Worm (Caenorhabditis elegans): ENCODE results near the gene T25B2.3.

DNA sequence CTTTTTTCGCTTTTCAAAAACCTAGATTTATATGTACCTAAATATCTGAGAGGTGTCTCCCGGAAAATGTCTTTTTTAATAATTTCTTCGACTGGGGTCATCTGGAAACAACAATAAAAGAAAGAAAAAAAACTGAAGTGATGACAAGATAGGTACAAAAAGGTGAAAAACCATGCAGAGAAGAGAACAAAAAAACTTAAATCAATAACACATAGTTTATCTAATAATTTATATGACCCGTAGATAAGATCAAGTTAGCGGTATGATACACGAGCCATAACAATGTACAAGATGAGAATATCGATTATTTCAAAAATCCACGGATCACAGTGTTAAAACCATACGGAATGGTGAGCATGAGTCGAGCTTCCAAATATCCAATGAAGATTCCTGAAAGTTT is 30.4 kb downstream of the T25B2.3 start, which contains the start of gene mtp-18:
- TF ChIP-seq flt-1 (GFP tag; IDR thresholded peaks at IDR 0.05) (no peak), ref-1 (GFP tag; conservative IDR thresholded peaks at IDR 0.05) (no peak), ztf-29 (GFP tag; IDR thresholded peaks at IDR 0.05) (no peak), klf-2 (GFP tag; conservative IDR thresholded peaks at IDR 0.05) (no peak), cog-1 (tag; optimal IDR thresholded peaks at IDR 0.05) (no peak), tab-1 (GFP tag; IDR thresholded peaks at IDR 0.05) (no peak)
